Worm (Caenorhabditis elegans): ENCODE results near the gene F14H8.8.

ce11 chrV:15000055-15000704 lies 29.1 kb upstream of the F14H8.8 start, which contains the start of gene rps-16:
- TF ChIP-seq Y75B8A.6 (GFP tag; IDR thresholded peaks at IDR 0.05) (no peak), ceh-32 (tag; optimal IDR thresholded peaks at IDR 0.05; ENCODE audit: poor library complexity) (no peak), aha-1 (tag) (peak; percentile 90), F44E2.7 (GFP tag; IDR thresholded peaks at IDR 0.05) (no peak), cey-2 (tag; optimal IDR thresholded peaks at IDR 0.05; ENCODE audit: borderline replicate concordance, insufficient read depth) (no peak), ceh-82 (tag; optimal IDR thresholded peaks at IDR 0.05) (no peak), spr-1 (tag; optimal IDR thresholded peaks at IDR 0.05) (no peak), dve-1 (tag; optimal IDR thresholded peaks at IDR 0.05; ENCODE audit: insufficient read depth) (no peak), ceh-62 (tag; optimal IDR thresholded peaks at IDR 0.05) (no peak), mes-2 (tag; optimal IDR thresholded peaks at IDR 0.05; ENCODE audit: poor library complexity, severe bottlenecking) (peak; percentile 22), nhr-77 (tag; optimal IDR thresholded peaks at IDR 0.05) (no peak)
